Worm (Caenorhabditis elegans): ENCODE results near the gene tag-164.

- TF ChIP-seq mdl-1 (tag; optimal IDR thresholded peaks at IDR 0.05), result no peak
- TF ChIP-seq nhr-28 (tag; optimal IDR thresholded peaks at IDR 0.05), result no peak
- no peak for TF ChIP-seq daf-16 (GFP tag; optimal IDR thresholded peaks at IDR 0.05)
- TF ChIP-seq daf-16 (tag; optimal IDR thresholded peaks at IDR 0.05), result no peak
- no peak for TF ChIP-seq aly-2 (tag; optimal IDR thresholded peaks at IDR 0.05)
- TF ChIP-seq T20F7.1 (GFP tag; optimal IDR thresholded peaks at IDR 0.05), result no peak
- no peak for TF ChIP-seq pha-4 (GFP tag; IDR thresholded peaks at IDR 0.05)
- TF ChIP-seq pha-4 (tag; optimal IDR thresholded peaks at IDR 0.05), result no peak
- no peak for TF ChIP-seq madf-9 (GFP tag; conservative IDR thresholded peaks at IDR 0.05)
These were observed 24.9 kb upstream of the tag-164 start, which contains the start of gene F45G2.7 for ce11 chrIII:13434404-13434803.
